Worm (Caenorhabditis elegans): ENCODE results near the gene C17C3.15.
"Not testable (repeated sequence)": the region's sequence is repeated elsewhere in the genome, so short reads cannot be mapped to it uniquely, and the experiment has no call there.

- not testable (repeated sequence) for TF ChIP-seq F10B5.3 (tag; optimal IDR thresholded peaks at IDR 0.05); pha-4 (GFP tag; IDR thresholded peaks at IDR 0.05); pha-4 (tag; optimal IDR thresholded peaks at IDR 0.05); saeg-2 (GFP tag; IDR thresholded peaks at IDR 0.05); jun-1 (tag; optimal IDR thresholded peaks at IDR 0.05)
These were observed 35.5 kb upstream of the C17C3.15 start, which contains the start of gene hlh-25 for ce11 chrII:5534939-5535338.
